Fruit fly (Drosophila melanogaster) whole organism, embryonic: ENCODE measurements around the gene CG3662.

Experiments used
- Ada2b ChIP-seq: fragments of 200-800 bp; sonication (Bioruptor generic); IDR thresholded peaks from 2 replicates; pipeline ENCODE4 v1.3.6; 2022; ENCODE audit warnings: missing biosample characterization, missing genetic modification characterization
- Antp ChIP-seq: fragments of 200-800 bp; sonication (Bioruptor generic); optimal IDR thresholded peaks from 3 replicates; lab custom pipeline; 2016; ENCODE audit warnings: missing biosample characterization, missing genetic modification characterization
- Atf-2 ChIP-seq: fragments of 200-800 bp; sonication (Bioruptor generic); optimal IDR thresholded peaks from 2 replicates; lab custom pipeline; 2016; ENCODE audit warnings: missing biosample characterization, missing genetic modification characterization
- B-H2 ChIP-seq: fragments of 200-800 bp; sonication (Bioruptor generic); optimal IDR thresholded peaks from 2 replicates; lab custom pipeline; 2018; ENCODE audit warnings: missing biosample characterization, mild to moderate bottlenecking, missing genetic modification characterization
- CG10147 ChIP-seq: fragments of 200-800 bp; sonication (Bioruptor generic); optimal IDR thresholded peaks from 2 replicates; lab custom pipeline; 2019; ENCODE audit warnings: missing biosample characterization, mild to moderate bottlenecking, missing genetic modification characterization, moderate library complexity
- CG10209 ChIP-seq: fragments of 200-800 bp; sonication (Bioruptor generic); optimal IDR thresholded peaks from 3 replicates; lab custom pipeline; 2017; ENCODE audit warnings: missing biosample characterization, mild to moderate bottlenecking, missing genetic modification characterization, missing genetic modification reagents
- CG1024 ChIP-seq: fragments of 200-800 bp; sonication (Bioruptor generic); IDR thresholded peaks from 2 replicates; pipeline ENCODE4 v1.3.6; 2022; ENCODE audit warnings: missing biosample characterization, missing genetic modification characterization
- CG11504 ChIP-seq: fragments of 200-800 bp; sonication (Bioruptor generic); optimal IDR thresholded peaks from 3 replicates; lab custom pipeline; 2019; ENCODE audit warnings: missing biosample characterization, mild to moderate bottlenecking, missing genetic modification characterization, moderate library complexity
- CG12391 ChIP-seq: fragments of 200-800 bp; sonication (Bioruptor generic); optimal IDR thresholded peaks from 3 replicates; lab custom pipeline; 2018; ENCODE audit warnings: missing biosample characterization, mild to moderate bottlenecking, missing genetic modification characterization, moderate library complexity
- CG12659 ChIP-seq: fragments of 200-800 bp; sonication (Bioruptor generic); optimal IDR thresholded peaks from 3 replicates; lab custom pipeline; 2017; ENCODE audit warnings: mild to moderate bottlenecking, missing biosample characterization, missing genetic modification reagents, missing genetic modification characterization
- CG12942 ChIP-seq: fragments of 200-800 bp; sonication (Bioruptor generic); optimal IDR thresholded peaks from 3 replicates; lab custom pipeline; 2016; ENCODE audit warnings: missing biosample characterization, missing genetic modification characterization
- CG13296 ChIP-seq: fragments of 200-800 bp; sonication (Bioruptor generic); optimal IDR thresholded peaks from 3 replicates; lab custom pipeline; 2018; ENCODE audit warnings: missing biosample characterization, mild to moderate bottlenecking, missing genetic modification characterization
- CG1602 ChIP-seq: fragments of 200-800 bp; sonication (Bioruptor generic); optimal IDR thresholded peaks from 3 replicates; lab custom pipeline; 2016; ENCODE audit warnings: missing biosample characterization, missing genetic modification characterization
- CG1603 ChIP-seq: fragments of 200-800 bp; sonication (Bioruptor generic); optimal IDR thresholded peaks from 2 replicates; lab custom pipeline; 2019; ENCODE audit warnings: missing biosample characterization, mild to moderate bottlenecking, missing genetic modification characterization, moderate library complexity
- CG16779 ChIP-seq: fragments of 200-800 bp; sonication (Bioruptor generic); IDR thresholded peaks from 2 replicates; pipeline ENCODE4 v1.3.6; 2022; ENCODE audit warnings: missing biosample characterization, missing genetic modification characterization
- CG16863 ChIP-seq: fragments of 200-800 bp; sonication (Bioruptor generic); optimal IDR thresholded peaks from 3 replicates; lab custom pipeline; 2016; ENCODE audit warnings: missing biosample characterization, missing genetic modification characterization
- CG17186 ChIP-seq: fragments of 200-800 bp; sonication (Bioruptor generic); optimal IDR thresholded peaks from 3 replicates; lab custom pipeline; 2017; ENCODE audit warnings: missing biosample characterization, missing genetic modification reagents, missing genetic modification characterization
- CG18262 ChIP-seq: fragments of 200-800 bp; optimal IDR thresholded peaks from 3 replicates; lab custom pipeline; 2019; ENCODE audit warnings: missing biosample characterization, mild to moderate bottlenecking, missing genetic modification characterization, moderate library complexity
- CG18619 ChIP-seq: fragments of 200-800 bp; sonication (Bioruptor generic); optimal IDR thresholded peaks from 3 replicates; lab custom pipeline; 2017; ENCODE audit warnings: missing biosample characterization, mild to moderate bottlenecking, missing genetic modification characterization
- CG2889 ChIP-seq: fragments of 200-800 bp; sonication (Bioruptor generic); IDR thresholded peaks from 3 replicates; pipeline ENCODE4 v1.3.6; 2022; ENCODE audit warnings: missing biosample characterization, missing genetic modification characterization
- CG30431 ChIP-seq: fragments of 200-800 bp; sonication (Bioruptor generic); optimal IDR thresholded peaks from 2 replicates; lab custom pipeline; 2017; ENCODE audit warnings: missing biosample characterization, missing genetic modification characterization
- CG31224 ChIP-seq: fragments of 200-800 bp; sonication (Bioruptor generic); IDR thresholded peaks from 2 replicates; pipeline ENCODE4 v1.3.6; 2022; ENCODE audit warnings: missing biosample characterization, missing genetic modification characterization
- CG4730 ChIP-seq: fragments of 200-800 bp; sonication (Bioruptor generic); IDR thresholded peaks from 2 replicates; pipeline ENCODE4 v1.3.6; 2022; ENCODE audit warnings: missing biosample characterization, missing genetic modification characterization
- CG4854 ChIP-seq: fragments of 200-800 bp; sonication (Bioruptor generic); optimal IDR thresholded peaks from 2 replicates; lab custom pipeline; 2016; ENCODE audit warnings: missing biosample characterization, missing genetic modification characterization, inconsistent platforms
- CG5245 ChIP-seq: fragments of 200-800 bp; sonication (Bioruptor generic); optimal IDR thresholded peaks from 3 replicates; lab custom pipeline; 2016; ENCODE audit warnings: missing biosample characterization, missing genetic modification characterization
- CG5953 ChIP-seq: fragments of 200-800 bp; sonication (Bioruptor generic); IDR thresholded peaks from 2 replicates; pipeline ENCODE4 v1.3.6; 2022; ENCODE audit warnings: missing biosample characterization, missing genetic modification characterization
- CG6765 ChIP-seq: fragments of 200-800 bp; sonication (Bioruptor generic); optimal IDR thresholded peaks from 3 replicates; lab custom pipeline; 2017; ENCODE audit warnings: missing biosample characterization, mild to moderate bottlenecking, missing genetic modification characterization
- CG7556 ChIP-seq: fragments of 200-800 bp; sonication (Bioruptor generic); optimal IDR thresholded peaks from 2 replicates; lab custom pipeline; 2017; ENCODE audit warnings: missing biosample characterization, mild to moderate bottlenecking, missing genetic modification characterization
- CG8478 ChIP-seq: fragments of >200 bp; optimal IDR thresholded peaks from 2 replicates; lab custom pipeline; 2018
- CoRest ChIP-seq: fragments of 200-800 bp; sonication (Bioruptor generic); optimal IDR thresholded peaks from 3 replicates; lab custom pipeline; 2018; ENCODE audit warnings: missing biosample characterization, mild to moderate bottlenecking, missing genetic modification characterization, moderate library complexity
- Dip3 ChIP-seq: fragments of 200-800 bp; sonication (Bioruptor generic); optimal IDR thresholded peaks from 3 replicates; lab custom pipeline; 2016; ENCODE audit warnings: missing biosample characterization, missing genetic modification characterization
- Dp ChIP-seq: fragments of 200-800 bp; sonication (Bioruptor generic); optimal IDR thresholded peaks from 2 replicates; lab custom pipeline; 2018; ENCODE audit warnings: missing biosample characterization, mild to moderate bottlenecking, missing genetic modification characterization, moderate library complexity
- Max ChIP-seq: fragments of 200-800 bp; sonication (Bioruptor generic); optimal IDR thresholded peaks from 2 replicates; lab custom pipeline; 2016; ENCODE audit warnings: missing biosample characterization, mild to moderate bottlenecking, missing genetic modification characterization
- Meics ChIP-seq: fragments of 200-800 bp; sonication (Bioruptor generic); optimal IDR thresholded peaks from 2 replicates; lab custom pipeline; 2017; ENCODE audit warnings: missing biosample characterization, mild to moderate bottlenecking, missing genetic modification characterization
- Nf-YC ChIP-seq: fragments of 200-800 bp; optimal IDR thresholded peaks from 3 replicates; lab custom pipeline; 2019; ENCODE audit warnings: missing biosample characterization, mild to moderate bottlenecking, missing genetic modification characterization, moderate library complexity
- Sry-β ChIP-seq: fragments of 200-800 bp; sonication (Bioruptor generic); optimal IDR thresholded peaks from 2 replicates; lab custom pipeline; 2018; ENCODE audit warnings: missing biosample characterization, mild to moderate bottlenecking, missing genetic modification characterization, moderate library complexity
- ara ChIP-seq: fragments of 200-800 bp; sonication (Bioruptor generic); IDR thresholded peaks from 2 replicates; pipeline ENCODE4 v1.3.6; 2022; ENCODE audit warnings: missing biosample characterization, missing genetic modification characterization
- dpn ChIP-seq, 2 experiments: fragments of 200-800 bp; sonication (Bioruptor generic); optimal IDR thresholded peaks; 3 replicates each; lab custom pipeline; 2016; ENCODE audit warnings: missing biosample characterization in 2 of 2, missing genetic modification characterization in 2 of 2
- gfzf ChIP-seq: fragments of 200-800 bp; sonication (Bioruptor generic); optimal IDR thresholded peaks from 2 replicates; lab custom pipeline; 2016; ENCODE audit warnings: missing biosample characterization, mild to moderate bottlenecking, missing genetic modification characterization, moderate library complexity
- hb ChIP-seq: fragments of 200-800 bp; sonication (Bioruptor generic); IDR thresholded peaks from 3 replicates; pipeline ENCODE4 v1.3.6; 2022; ENCODE audit warnings: missing biosample characterization, missing genetic modification characterization; ENCODE audit not compliant: partially characterized antibody
- her ChIP-seq: fragments of 200-800 bp; sonication (Bioruptor generic); optimal IDR thresholded peaks from 2 replicates; lab custom pipeline; 2016; ENCODE audit warnings: missing biosample characterization, missing genetic modification characterization
- insv ChIP-seq, 2 experiments: fragments of 200-800 bp; sonication (Bioruptor generic); optimal IDR thresholded peaks; 3 replicates each; lab custom pipeline; 2016 to 2018; ENCODE audit warnings: missing biosample characterization in 2 of 2, missing genetic modification characterization in 2 of 2
- phol ChIP-seq: fragments of 200-800 bp; sonication (Bioruptor generic); optimal IDR thresholded peaks from 3 replicates; lab custom pipeline; 2018; ENCODE audit warnings: missing biosample characterization, mild to moderate bottlenecking, missing genetic modification characterization, moderate library complexity
- sd ChIP-seq: fragments of 200-800 bp; sonication (Bioruptor generic); optimal IDR thresholded peaks from 3 replicates; lab custom pipeline; 2018; ENCODE audit warnings: missing biosample characterization, mild to moderate bottlenecking, missing genetic modification characterization, moderate library complexity
- slou ChIP-seq: fragments of 200-800 bp; sonication (Bioruptor generic); optimal IDR thresholded peaks from 3 replicates; lab custom pipeline; 2016; ENCODE audit warnings: missing biosample characterization, missing genetic modification characterization
- sna ChIP-seq: fragments of 200-800 bp; sonication (Bioruptor generic); IDR thresholded peaks from 2 replicates; pipeline ENCODE4 v1.3.6; 2022; ENCODE audit warnings: missing biosample characterization, missing genetic modification characterization; ENCODE audit not compliant: partially characterized antibody
- sr ChIP-seq: fragments of 200-800 bp; sonication (Bioruptor generic); IDR thresholded peaks from 3 replicates; pipeline ENCODE4 v1.3.6; 2022; ENCODE audit warnings: missing biosample characterization, missing genetic modification characterization
- tna ChIP-seq: fragments of 200-800 bp; sonication (Bioruptor generic); IDR thresholded peaks from 2 replicates; pipeline ENCODE4 v1.3.6; 2022; ENCODE audit warnings: missing biosample characterization, missing genetic modification characterization; ENCODE audit not compliant: partially characterized antibody
- tup ChIP-seq: fragments of 200-800 bp; sonication (Bioruptor generic); optimal IDR thresholded peaks from 2 replicates; lab custom pipeline; 2016; ENCODE audit warnings: missing biosample characterization, mild to moderate bottlenecking, missing genetic modification characterization, moderate library complexity
- tx ChIP-seq: fragments of 200-800 bp; sonication (Bioruptor generic); optimal IDR thresholded peaks from 2 replicates; lab custom pipeline; 2016; ENCODE audit warnings: missing biosample characterization, missing genetic modification characterization

The CG3662 gene

DNA sequence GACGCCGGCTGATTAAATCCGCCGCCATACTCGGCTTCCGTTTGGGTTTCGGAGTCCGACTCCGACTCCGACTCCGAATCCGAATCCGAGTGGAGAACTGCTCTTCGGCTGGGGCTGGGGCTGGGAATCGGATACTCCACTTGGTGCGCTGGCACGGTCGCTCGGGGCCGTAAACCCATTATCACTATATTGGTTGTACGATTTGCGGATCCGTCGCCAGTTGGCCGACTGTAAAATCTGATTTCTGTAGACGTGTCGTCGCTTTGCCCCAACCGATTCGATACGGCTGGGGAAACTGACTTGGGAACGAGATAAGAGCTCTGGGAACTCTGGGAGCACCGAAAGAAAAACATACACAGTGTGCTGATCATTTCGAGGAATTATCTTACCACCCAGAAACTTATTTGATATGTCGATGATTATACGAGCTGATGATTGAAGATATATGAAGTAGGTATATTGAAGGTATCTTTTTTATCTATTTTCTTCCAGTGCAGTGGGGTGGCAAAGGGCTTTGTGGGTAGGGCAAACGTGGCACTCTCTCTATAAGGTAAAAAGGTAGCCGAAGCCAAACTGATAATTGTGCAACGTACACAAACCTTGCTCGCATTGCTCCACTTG is 36.9 kb downstream of the CG3662 start (continued):
- TF ChIP-seq CG16863, result peak; percentile 43
- no peak for TF ChIP-seq insv (GFP tag; optimal IDR thresholded peaks at IDR 0.05; lab: Kevin White, UChicago)
- TF ChIP-seq CG12942, result no peak
- no peak for TF ChIP-seq CG6765 (GFP tag; lab: Kevin White, UChicago)
- peak; percentile 36; the same call in 1 of the 2 replicates for TF ChIP-seq CG31224
- 0 out of 2 replicates have a peak, but pooled peaks have one; percentile 23 for TF ChIP-seq CG1024 (GFP tag; lab: Robert Waterston, UW)
- no peak for TF ChIP-seq tna (GFP tag; lab: Robert Waterston, UW)
- TF ChIP-seq ara (GFP tag; lab: Robert Waterston, UW), result peak; percentile 49; the same call in 1 of the 2 replicates
- TF ChIP-seq Dp, result no peak
- TF ChIP-seq her (GFP tag; lab: Kevin White, UChicago), result peak; percentile 33
- peak; percentile 62 for TF ChIP-seq CG12659 (GFP tag; lab: Kevin White, UChicago)
- TF ChIP-seq CG4730, result peak; percentile 53; the same call in 1 of the 2 replicates
- TF ChIP-seq CG10209 (GFP tag; lab: Kevin White, UChicago), result peak; percentile 47
- TF ChIP-seq sr, result no peak
- no peak for TF ChIP-seq sna
- no peak for TF ChIP-seq slou (GFP tag; lab: Kevin White, UChicago)
- peak; percentile 11 for TF ChIP-seq Dip3 (GFP tag; lab: Kevin White, UChicago)
- no peak for TF ChIP-seq CG30431 (GFP tag; lab: Kevin White, UChicago)
- TF ChIP-seq Nf-YC, result no peak
- TF ChIP-seq CG1602, result peak; percentile 30
- TF ChIP-seq Ada2b (GFP tag; lab: Robert Waterston, UW), result no peak
- peak; percentile 57 for TF ChIP-seq CG7556 (GFP tag; lab: Kevin White, UChicago)
- no peak for TF ChIP-seq CG13296
- TF ChIP-seq CG5953 (GFP tag; lab: Robert Waterston, UW), result peak; percentile 72
- TF ChIP-seq dpn (GFP tag; optimal IDR thresholded peaks at IDR 0.05; lab: Kevin White, UChicago), result peak; percentile 30 to 39
- no peak for TF ChIP-seq CG4854
- peak; percentile 24 for TF ChIP-seq tup (GFP tag; lab: Kevin White, UChicago)
- TF ChIP-seq CG18619 (GFP tag; lab: Kevin White, UChicago), result peak; percentile 8
- no peak for TF ChIP-seq CG17186 (GFP tag; lab: Kevin White, UChicago)
- peak; percentile 29 for TF ChIP-seq Meics (GFP tag; lab: Kevin White, UChicago)
- peak; percentile 74 for TF ChIP-seq CG12391 (tag; lab: Kevin White, UChicago)
- no peak for TF ChIP-seq Max
- no peak for TF ChIP-seq Sry-β (GFP tag; lab: Kevin White, UChicago)
- TF ChIP-seq B-H2, result no peak
- TF ChIP-seq CG10147, result no peak
- no peak for TF ChIP-seq tx
- TF ChIP-seq CG5245, result no peak
- TF ChIP-seq CoRest, result peak; percentile 54
- no peak for TF ChIP-seq sd
- no peak for TF ChIP-seq gfzf (GFP tag; lab: Kevin White, UChicago)
- peak; percentile 36 for TF ChIP-seq phol (tag; lab: Kevin White, UChicago)
- no peak for TF ChIP-seq CG16779 (GFP tag; lab: Robert Waterston, UW)
- TF ChIP-seq CG11504 (tag; lab: Kevin White, UChicago), result peak; percentile 68
- TF ChIP-seq Antp (GFP tag; lab: Kevin White, UChicago), result peak; percentile 43
- no peak for TF ChIP-seq hb (GFP tag; lab: Robert Waterston, UW)
- TF ChIP-seq CG1603 (tag; lab: Kevin White, UChicago), result peak; percentile 82
- peak; percentile 33 for TF ChIP-seq Atf-2 (GFP tag; lab: Kevin White, UChicago)
- TF ChIP-seq CG8478 (lab: Kevin White, UChicago), result no peak
- peak; percentile 46 for TF ChIP-seq CG18262 (tag; lab: Kevin White, UChicago)
- TF ChIP-seq CG2889 (GFP tag; lab: Robert Waterston, UW), result 0 out of 3 replicates have a peak, but pooled peaks have one; percentile 30
